Fruit fly (Drosophila melanogaster) whole organism, embryonic: ENCODE data around the gene CG9886.
A peak's percentile ranks its signal among the peaks of the same experiment; 100 is the strongest.

Experiments
- Aef1 ChIP-seq: fragments of 200-800 bp; sonication (Bioruptor generic); IDR thresholded peaks from 3 replicates; pipeline ENCODE4 v1.3.6; 2022; ENCODE audit warnings: missing biosample characterization, missing genetic modification characterization
- Antp ChIP-seq: fragments of 200-800 bp; sonication (Bioruptor generic); optimal IDR thresholded peaks from 3 replicates; lab custom pipeline; 2016; ENCODE audit warnings: missing biosample characterization, missing genetic modification characterization
- CG10321 ChIP-seq: fragments of 200-800 bp; sonication (Bioruptor generic); IDR thresholded peaks from 2 replicates; pipeline ENCODE4 v1.3.6; 2022; ENCODE audit warnings: missing biosample characterization, missing genetic modification characterization
- CG11504 ChIP-seq: fragments of 200-800 bp; sonication (Bioruptor generic); optimal IDR thresholded peaks from 3 replicates; lab custom pipeline; 2019; ENCODE audit warnings: missing biosample characterization, mild to moderate bottlenecking, missing genetic modification characterization, moderate library complexity
- CG12219 ChIP-seq: fragments of 200-800 bp; sonication (Bioruptor generic); optimal IDR thresholded peaks from 3 replicates; lab custom pipeline; 2018; ENCODE audit warnings: missing biosample characterization, mild to moderate bottlenecking, missing genetic modification characterization
- CG13296 ChIP-seq: fragments of 200-800 bp; sonication (Bioruptor generic); optimal IDR thresholded peaks from 3 replicates; lab custom pipeline; 2018; ENCODE audit warnings: missing biosample characterization, mild to moderate bottlenecking, missing genetic modification characterization
- CG14050 ChIP-seq: fragments of 200-800 bp; sonication (Bioruptor generic); IDR thresholded peaks from 3 replicates; pipeline ENCODE4 v1.3.6; 2022; ENCODE audit warnings: missing biosample characterization, missing genetic modification characterization
- CG1529 ChIP-seq: fragments of 200-800 bp; sonication (Bioruptor generic); optimal IDR thresholded peaks from 3 replicates; lab custom pipeline; 2018; ENCODE audit warnings: missing biosample characterization, missing genetic modification characterization
- CG15696 ChIP-seq: fragments of 200-800 bp; sonication (Bioruptor generic); optimal IDR thresholded peaks from 2 replicates; lab custom pipeline; 2019; ENCODE audit warnings: missing biosample characterization, mild to moderate bottlenecking, missing genetic modification characterization, moderate library complexity
- CG16779 ChIP-seq: fragments of 200-800 bp; sonication (Bioruptor generic); IDR thresholded peaks from 2 replicates; pipeline ENCODE4 v1.3.6; 2022; ENCODE audit warnings: missing biosample characterization, missing genetic modification characterization
- CG17802 ChIP-seq: fragments of 200-800 bp; sonication (Bioruptor generic); optimal IDR thresholded peaks from 2 replicates; lab custom pipeline; 2018; ENCODE audit warnings: missing biosample characterization, mild to moderate bottlenecking, missing genetic modification characterization, moderate library complexity
- CG18476 ChIP-seq: fragments of 200-800 bp; sonication (Bioruptor generic); optimal IDR thresholded peaks from 2 replicates; lab custom pipeline; 2016; ENCODE audit warnings: missing biosample characterization, mild to moderate bottlenecking, missing genetic modification characterization
- CG3163 ChIP-seq: fragments of 200-800 bp; sonication (Bioruptor generic); optimal IDR thresholded peaks from 3 replicates; lab custom pipeline; 2016; ENCODE audit warnings: missing biosample characterization, missing genetic modification characterization
- CG34422 ChIP-seq: fragments of 200-800 bp; sonication (Bioruptor generic); IDR thresholded peaks from 3 replicates; pipeline ENCODE4 v1.3.6; 2022; ENCODE audit warnings: missing biosample characterization, missing genetic modification characterization
- CG3838 ChIP-seq: fragments of 200-800 bp; sonication (Bioruptor generic); optimal IDR thresholded peaks from 3 replicates; lab custom pipeline; 2016; ENCODE audit warnings: missing biosample characterization, missing genetic modification characterization
- CG4707 ChIP-seq: fragments of 200-800 bp; sonication (Bioruptor generic); optimal IDR thresholded peaks from 2 replicates; lab custom pipeline; 2018; ENCODE audit warnings: missing biosample characterization, mild to moderate bottlenecking, missing genetic modification characterization, moderate library complexity
- CG5180 ChIP-seq: fragments of 200-800 bp; sonication (Bioruptor generic); optimal IDR thresholded peaks from 3 replicates; lab custom pipeline; 2017; ENCODE audit warnings: missing biosample characterization, missing genetic modification characterization, mild to moderate bottlenecking, moderate library complexity, missing genetic modification reagents
- CG6654 ChIP-seq: fragments of 200-800 bp; sonication (Bioruptor generic); optimal IDR thresholded peaks from 2 replicates; lab custom pipeline; 2017; ENCODE audit warnings: missing biosample characterization, mild to moderate bottlenecking, missing genetic modification characterization
- CG8359 ChIP-seq: fragments of 200-800 bp; sonication (Bioruptor generic); optimal IDR thresholded peaks from 2 replicates; lab custom pipeline; 2017; ENCODE audit warnings: missing biosample characterization, mild to moderate bottlenecking, missing genetic modification characterization, borderline replicate concordance
- Chrac-16 ChIP-seq: fragments of 200-800 bp; sonication (Bioruptor generic); optimal IDR thresholded peaks from 3 replicates; lab custom pipeline; 2016; ENCODE audit warnings: missing biosample characterization, missing genetic modification characterization
- Drgx ChIP-seq: fragments of 200-800 bp; sonication (Bioruptor generic); IDR thresholded peaks from 2 replicates; pipeline ENCODE4 v1.3.6; 2022; ENCODE audit warnings: missing biosample characterization, missing genetic modification characterization
- Eip74EF ChIP-seq, 2 experiments: fragments of 200-800 bp in 1 of 2; fragments of >200 bp in 1 of 2; sonication (Bioruptor generic) in 1 of 2; optimal IDR thresholded peaks; 2 replicates each; lab custom pipeline; 2017 to 2019; ENCODE audit warnings: missing biosample characterization in 2 of 2, missing genetic modification characterization in 2 of 2, mild to moderate bottlenecking in 1 of 2, moderate library complexity in 1 of 2
- HLH4C ChIP-seq: fragments of 200-800 bp; sonication (Bioruptor generic); IDR thresholded peaks from 3 replicates; pipeline ENCODE4 v1.3.6; 2022; ENCODE audit warnings: missing biosample characterization, missing genetic modification characterization; ENCODE audit not compliant: partially characterized antibody
- HLHmδ ChIP-seq: fragments of 200-800 bp; sonication (Bioruptor generic); optimal IDR thresholded peaks from 2 replicates; lab custom pipeline; 2018; ENCODE audit warnings: missing biosample characterization, mild to moderate bottlenecking, missing genetic modification characterization, moderate library complexity
- Hr3 ChIP-seq: fragments of 200-800 bp; sonication (Bioruptor generic); optimal IDR thresholded peaks from 3 replicates; lab custom pipeline; 2016; ENCODE audit warnings: missing biosample characterization, missing genetic modification characterization
- Hsf ChIP-seq: fragments of 200-800 bp; sonication (Bioruptor generic); optimal IDR thresholded peaks from 3 replicates; lab custom pipeline; 2016; ENCODE audit warnings: missing biosample characterization, missing genetic modification characterization
- MBD-R2 ChIP-seq: fragments of 200-800 bp; sonication (Bioruptor generic); IDR thresholded peaks from 2 replicates; pipeline ENCODE4 v1.3.6; 2022; ENCODE audit warnings: missing biosample characterization, missing genetic modification characterization
- Max ChIP-seq: fragments of 200-800 bp; sonication (Bioruptor generic); optimal IDR thresholded peaks from 2 replicates; lab custom pipeline; 2016; ENCODE audit warnings: missing biosample characterization, mild to moderate bottlenecking, missing genetic modification characterization
- Mrtf ChIP-seq: fragments of 200-800 bp; sonication (Bioruptor generic); IDR thresholded peaks from 3 replicates; pipeline ENCODE4 v1.3.6; 2022; ENCODE audit warnings: missing biosample characterization, missing genetic modification characterization
- NfI ChIP-seq: fragments of 200-800 bp; sonication (Bioruptor generic); optimal IDR thresholded peaks from 3 replicates; lab custom pipeline; 2018; ENCODE audit warnings: missing biosample characterization, mild to moderate bottlenecking, missing genetic modification characterization, moderate library complexity
- Oaz ChIP-seq: fragments of 200-800 bp; sonication (Bioruptor generic); IDR thresholded peaks from 2 replicates; pipeline ENCODE4 v1.3.6; 2022; ENCODE audit warnings: missing biosample characterization, missing genetic modification characterization
- Rfx ChIP-seq: fragments of 200-800 bp; sonication (Bioruptor generic); IDR thresholded peaks from 2 replicates; pipeline ENCODE4 v1.3.6; 2022; ENCODE audit warnings: missing biosample characterization, missing genetic modification characterization
- Tbp ChIP-seq: fragments of >200 bp; optimal IDR thresholded peaks from 2 replicates; lab custom pipeline; 2018; ENCODE audit warnings: missing biosample characterization, missing genetic modification characterization
- Xbp1 ChIP-seq: fragments of 200-800 bp; sonication (Bioruptor generic); optimal IDR thresholded peaks from 3 replicates; lab custom pipeline; 2016; ENCODE audit warnings: missing biosample characterization, mild to moderate bottlenecking, missing genetic modification characterization
- abd-A ChIP-seq: fragments of 200-800 bp; sonication (Bioruptor generic); optimal IDR thresholded peaks from 3 replicates; lab custom pipeline; 2019; ENCODE audit warnings: missing biosample characterization, mild to moderate bottlenecking, missing genetic modification characterization, moderate library complexity
- al ChIP-seq: fragments of 200-800 bp; sonication (Bioruptor generic); IDR thresholded peaks from 2 replicates; pipeline ENCODE4 v1.3.6; 2022; ENCODE audit warnings: missing biosample characterization, missing genetic modification characterization
- br ChIP-seq: fragments of >200 bp; optimal IDR thresholded peaks from 2 replicates; lab custom pipeline; 2017
- cato ChIP-seq: fragments of 200-800 bp; sonication (Bioruptor generic); optimal IDR thresholded peaks from 2 replicates; lab custom pipeline; 2016; ENCODE audit warnings: missing biosample characterization, missing genetic modification characterization, borderline replicate concordance
- croc ChIP-seq: fragments of 200-800 bp; sonication (Bioruptor generic); conservative IDR thresholded peaks from 3 replicates; pipeline ENCODE4 v1.3.6; 2022; ENCODE audit warnings: missing biosample characterization, missing genetic modification characterization
- dimm ChIP-seq: fragments of 200-800 bp; sonication (Bioruptor generic); IDR thresholded peaks from 2 replicates; pipeline ENCODE4 v1.3.6; 2022; ENCODE audit warnings: missing biosample characterization, missing genetic modification characterization
- en ChIP-seq: fragments of 200-800 bp; sonication (Bioruptor generic); optimal IDR thresholded peaks from 2 replicates; lab custom pipeline; 2016; ENCODE audit warnings: missing biosample characterization, missing genetic modification characterization
- esg ChIP-seq: fragments of 200-800 bp; sonication (Bioruptor generic); conservative IDR thresholded peaks from 2 replicates; pipeline ENCODE4 v1.3.6; 2022; ENCODE audit warnings: missing biosample characterization, missing genetic modification characterization
- hb ChIP-seq: fragments of 200-800 bp; sonication (Bioruptor generic); IDR thresholded peaks from 3 replicates; pipeline ENCODE4 v1.3.6; 2022; ENCODE audit warnings: missing biosample characterization, missing genetic modification characterization; ENCODE audit not compliant: partially characterized antibody
- inv ChIP-seq: fragments of 200-800 bp; sonication (Bioruptor generic); IDR thresholded peaks from 2 replicates; pipeline ENCODE4 v1.3.6; 2022; ENCODE audit warnings: missing biosample characterization, missing genetic modification characterization; ENCODE audit not compliant: partially characterized antibody
- lilli ChIP-seq: fragments of 200-800 bp; sonication (Bioruptor generic); optimal IDR thresholded peaks from 3 replicates; lab custom pipeline; 2016; ENCODE audit warnings: missing biosample characterization, missing genetic modification characterization
- nmo ChIP-seq: fragments of 200-800 bp; sonication (Bioruptor generic); optimal IDR thresholded peaks from 2 replicates; lab custom pipeline; 2018; ENCODE audit warnings: missing biosample characterization, mild to moderate bottlenecking, missing genetic modification characterization, moderate library complexity
- onecut ChIP-seq: fragments of 200-800 bp; sonication (Bioruptor generic); IDR thresholded peaks from 2 replicates; pipeline ENCODE4 v1.3.6; 2022; ENCODE audit warnings: missing biosample characterization, missing genetic modification characterization
- p53 ChIP-seq: fragments of 200-800 bp; sonication (Bioruptor generic); optimal IDR thresholded peaks from 2 replicates; lab custom pipeline; 2016; ENCODE audit warnings: missing biosample characterization, missing genetic modification characterization
- sens-2 ChIP-seq: fragments of 200-800 bp; sonication (Bioruptor generic); IDR thresholded peaks from 2 replicates; pipeline ENCODE4 v1.3.6; 2022; ENCODE audit warnings: missing biosample characterization, missing genetic modification characterization
- sr ChIP-seq: fragments of 200-800 bp; sonication (Bioruptor generic); IDR thresholded peaks from 3 replicates; pipeline ENCODE4 v1.3.6; 2022; ENCODE audit warnings: missing biosample characterization, missing genetic modification characterization
- tgo ChIP-seq: fragments of 200-800 bp; sonication (Bioruptor generic); IDR thresholded peaks from 3 replicates; pipeline ENCODE4 v1.3.6; 2022; ENCODE audit warnings: missing biosample characterization, missing genetic modification characterization
- toy ChIP-seq: fragments of 200-800 bp; sonication (Bioruptor generic); IDR thresholded peaks from 2 replicates; pipeline ENCODE4 v1.3.6; 2022; ENCODE audit warnings: missing biosample characterization, missing genetic modification characterization

Gene CG9886

dm6 chr2L:2420490-2420889, at the start of gene CG9886 (continued):
- TF ChIP-seq CG4707 (GFP tag; lab: Kevin White, UChicago) = no peak
- no peak for TF ChIP-seq Tbp (GFP tag; lab: Kevin White, UChicago)
- TF ChIP-seq CG18476 (GFP tag; lab: Kevin White, UChicago) = peak; percentile 49
- TF ChIP-seq inv = no peak
- TF ChIP-seq HLHmδ (GFP tag; lab: Kevin White, UChicago) = no peak
- no peak for TF ChIP-seq CG6654 (GFP tag; lab: Kevin White, UChicago)
- no peak for TF ChIP-seq CG5180 (GFP tag; lab: Kevin White, UChicago)
- no peak for TF ChIP-seq CG17802 (tag; lab: Kevin White, UChicago)
- TF ChIP-seq nmo = peak; percentile 84
- TF ChIP-seq br (lab: Kevin White, UChicago) = no peak
- TF ChIP-seq Xbp1 (GFP tag; lab: Kevin White, UChicago) = peak; percentile 74
- no peak for TF ChIP-seq Aef1 (GFP tag; lab: Robert Waterston, UW)
- TF ChIP-seq Mrtf (GFP tag; lab: Robert Waterston, UW) = no peak
- TF ChIP-seq Hr3 (GFP tag; lab: Kevin White, UChicago) = peak; percentile 54
- TF ChIP-seq Max (GFP tag; lab: Kevin White, UChicago) = peak; percentile 58
- peak; percentile 68 for TF ChIP-seq Chrac-16 (GFP tag; lab: Kevin White, UChicago)
- peak; percentile 56; the same call in 1 of the 2 replicates for TF ChIP-seq MBD-R2 (GFP tag; lab: Robert Waterston, UW)
- no peak for TF ChIP-seq CG3838 (GFP tag; lab: Kevin White, UChicago)
- TF ChIP-seq hb (GFP tag; lab: Robert Waterston, UW) = no peak
- no peak for TF ChIP-seq abd-A (tag; lab: Kevin White, UChicago)
- no peak for TF ChIP-seq en (GFP tag; lab: Kevin White, UChicago)
- no peak for TF ChIP-seq CG16779
- no peak for TF ChIP-seq toy
- TF ChIP-seq Hsf = peak; percentile 56
- TF ChIP-seq CG3163 (GFP tag; lab: Kevin White, UChicago) = no peak
- no peak for TF ChIP-seq p53 (GFP tag; lab: Kevin White, UChicago)
- TF ChIP-seq Oaz (GFP tag; lab: Robert Waterston, UW) = no peak
- peak; percentile 15 for TF ChIP-seq CG12219
- TF ChIP-seq HLH4C (GFP tag; lab: Robert Waterston, UW) = no peak
- no peak for TF ChIP-seq al (GFP tag; lab: Robert Waterston, UW)
- peak in 1 of 2 experiments; percentile 17 for TF ChIP-seq Eip74EF (GFP tag; optimal IDR thresholded peaks at IDR 0.05; lab: Kevin White, UChicago)
- TF ChIP-seq cato (GFP tag; lab: Kevin White, UChicago) = no peak
- no peak for TF ChIP-seq CG8359
- no peak for TF ChIP-seq dimm (GFP tag; lab: Robert Waterston, UW)
- peak; percentile 54; the same call in 1 of the 3 replicates for TF ChIP-seq tgo (GFP tag; lab: Robert Waterston, UW)
- TF ChIP-seq Antp (GFP tag; lab: Kevin White, UChicago) = no peak
- peak; percentile 43; the same call in 2 of the 3 replicates for TF ChIP-seq croc (GFP tag; lab: Robert Waterston, UW)
- no peak for TF ChIP-seq Drgx (GFP tag; lab: Robert Waterston, UW)
- peak; percentile 78 for TF ChIP-seq CG15696 (tag; lab: Kevin White, UChicago)
- peak; percentile 67 for TF ChIP-seq lilli (GFP tag; lab: Kevin White, UChicago)
- no peak for TF ChIP-seq sr (GFP tag; lab: Robert Waterston, UW)
- TF ChIP-seq esg (GFP tag; lab: Robert Waterston, UW) = peak; percentile 38; the same call in 1 of the 2 replicates
- peak; percentile 81 for TF ChIP-seq CG11504 (tag; lab: Kevin White, UChicago)
- TF ChIP-seq sens-2 (GFP tag; lab: Robert Waterston, UW) = no peak
- no peak; the same call in 2 of the 3 replicates for TF ChIP-seq CG14050
- TF ChIP-seq CG13296 (GFP tag; lab: Kevin White, UChicago) = peak; percentile 56
- TF ChIP-seq NfI = peak; percentile 62
- peak; percentile 61 for TF ChIP-seq Rfx
- TF ChIP-seq CG1529 (GFP tag; lab: Kevin White, UChicago) = peak; percentile 18
- no peak for TF ChIP-seq CG34422
- no peak for TF ChIP-seq CG10321 (GFP tag; lab: Robert Waterston, UW)
- peak; percentile 33; the same call in 1 of the 2 replicates for TF ChIP-seq onecut (GFP tag; lab: Robert Waterston, UW)
